Worm (Caenorhabditis elegans) whole organism, L4 larva: ENCODE results near the gene fbxb-75.

Source experiments
- ZK337.2 ChIP-seq: fragments of 200-800 bp; sonication (Bioruptor generic); IDR thresholded peaks from 2 replicates; pipeline ENCODE4 v1.3.6; 2022; ENCODE audit warnings: missing genetic modification reagents, missing genetic modification characterization, missing compliant biosample characterization
- ceh-62 ChIP-seq: sonication (generic microtip); optimal IDR thresholded peaks from 2 replicates; lab custom pipeline; 2017; ENCODE audit warnings: missing biosample characterization, missing genetic modification characterization
- daf-12 ChIP-seq: fragments of 150-350 bp; optimal IDR thresholded peaks from 2 replicates; lab custom pipeline; 2014; ENCODE audit warnings: missing biosample characterization, missing genetic modification reagents, missing genetic modification characterization
- fkh-10 ChIP-seq: fragments of 150-350 bp; optimal IDR thresholded peaks from 2 replicates; lab custom pipeline; 2014; ENCODE audit warnings: missing biosample characterization, missing genetic modification reagents, missing genetic modification characterization
- hmg-1.1 ChIP-seq: fragments of 200-800 bp; sonication (Bioruptor generic); IDR thresholded peaks from 2 replicates; pipeline ENCODE4 v1.3.6; 2022; ENCODE audit warnings: missing genetic modification reagents, missing genetic modification characterization, missing compliant biosample characterization
- lin-1 ChIP-seq: fragments of 200-800 bp; sonication (Bioruptor generic); IDR thresholded peaks from 2 replicates; pipeline ENCODE4 v1.3.6; 2022; ENCODE audit warnings: missing genetic modification reagents, missing genetic modification characterization, missing compliant biosample characterization
- lin-39 ChIP-seq: fragments of 150-350 bp; optimal IDR thresholded peaks from 2 replicates; lab custom pipeline; 2014; ENCODE audit warnings: missing biosample characterization, missing genetic modification reagents, missing genetic modification characterization
- mdl-1 ChIP-seq, 2 experiments: fragments of 150-350 bp in 1 of 2; sonication (generic microtip) in 1 of 2; optimal IDR thresholded peaks; 2 replicates each; lab custom pipeline; 2014 to 2017; ENCODE audit warnings: missing biosample characterization in 2 of 2, missing genetic modification characterization in 2 of 2
- nhr-6 ChIP-seq: fragments of 150-350 bp; optimal IDR thresholded peaks from 2 replicates; lab custom pipeline; 2014; ENCODE audit warnings: missing biosample characterization, missing genetic modification characterization
- skn-1 ChIP-seq: fragments of 150-350 bp; optimal IDR thresholded peaks from 2 replicates; lab custom pipeline; 2014; ENCODE audit warnings: missing biosample characterization, missing genetic modification characterization
- tra-1 ChIP-seq: fragments of 200-800 bp; sonication (Bioruptor generic); IDR thresholded peaks from 2 replicates; pipeline ENCODE4 v1.3.6; 2022; ENCODE audit warnings: missing genetic modification reagents, missing genetic modification characterization, missing compliant biosample characterization
- unc-39 ChIP-seq: sonication (generic microtip); optimal IDR thresholded peaks from 2 replicates; lab custom pipeline; 2017; ENCODE audit warnings: missing biosample characterization, missing genetic modification characterization
- ztf-11 ChIP-seq: fragments of 150-350 bp; optimal IDR thresholded peaks from 2 replicates; lab custom pipeline; 2014; ENCODE audit warnings: missing biosample characterization, missing genetic modification characterization

DNA sequence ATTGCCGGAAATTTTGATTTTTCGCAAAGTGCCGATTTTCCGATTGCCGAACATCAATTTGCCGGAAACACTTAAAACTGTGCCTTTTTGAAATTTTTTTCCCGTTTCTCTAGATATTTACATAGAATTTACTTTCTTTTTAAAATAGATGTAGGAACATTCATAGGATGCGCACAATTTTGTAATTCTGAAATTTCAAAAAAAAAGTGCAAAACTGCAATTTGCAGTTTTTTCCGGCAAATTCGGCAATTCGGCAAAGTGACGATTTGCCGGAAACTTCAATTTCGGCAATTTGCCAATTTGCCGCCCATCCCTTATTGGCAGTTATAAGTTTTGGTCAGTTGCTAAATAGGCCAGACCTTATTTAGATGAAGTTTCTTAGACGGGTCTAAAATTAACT lies 15.7 kb upstream of the fbxb-75 start:
- TF ChIP-seq ceh-62 (tag; lab: Kevin White, UChicago), result no peak
- no peak for TF ChIP-seq nhr-6 (tag; lab: Kevin White, UChicago)
- no peak for TF ChIP-seq mdl-1 (tag; optimal IDR thresholded peaks at IDR 0.05; lab: Kevin White, UChicago)
- TF ChIP-seq ZK337.2 (GFP tag; lab: Robert Waterston, UW), result no peak
- TF ChIP-seq lin-39 (tag; lab: Kevin White, UChicago), result no peak
- no peak for TF ChIP-seq hmg-1.1 (GFP tag; lab: Robert Waterston, UW)
- no peak for TF ChIP-seq unc-39 (tag; lab: Kevin White, UChicago)
- no peak for TF ChIP-seq lin-1 (GFP tag; lab: Robert Waterston, UW)
- no peak for TF ChIP-seq daf-12 (tag; lab: Kevin White, UChicago)
- no peak for TF ChIP-seq skn-1
- TF ChIP-seq tra-1, result no peak
- no peak for TF ChIP-seq ztf-11 (tag; lab: Kevin White, UChicago)
- TF ChIP-seq fkh-10 (GFP tag; lab: Kevin White, UChicago), result no peak
